Fruit fly (Drosophila melanogaster) whole organism, adult: ENCODE measurements around the gene Lkr.

Experiments used
- CG12768 ChIP-seq: fragments of 200-800 bp; sonication (Bioruptor generic); optimal IDR thresholded peaks from 2 replicates; lab custom pipeline; 2017; ENCODE audit warnings: missing biosample characterization, missing genetic modification characterization, mild to moderate bottlenecking, moderate library complexity, missing genetic modification reagents
- CG33017 ChIP-seq: fragments of 200-800 bp; sonication (Bioruptor generic); optimal IDR thresholded peaks from 2 replicates; lab custom pipeline; 2018; ENCODE audit warnings: missing biosample characterization, mild to moderate bottlenecking, missing genetic modification characterization, moderate library complexity
- CG7101 ChIP-seq: fragments of 200-800 bp; sonication (Bioruptor generic); optimal IDR thresholded peaks from 2 replicates; lab custom pipeline; 2018; ENCODE audit warnings: missing biosample characterization, mild to moderate bottlenecking, missing genetic modification characterization, moderate library complexity
- Clk ChIP-seq: fragments of 200-800 bp; sonication (Bioruptor generic); optimal IDR thresholded peaks from 2 replicates; lab custom pipeline; 2017; ENCODE audit warnings: missing biosample characterization, missing genetic modification characterization
- toe ChIP-seq: fragments of 200-800 bp; sonication (Bioruptor generic); optimal IDR thresholded peaks from 2 replicates; lab custom pipeline; 2016; ENCODE audit warnings: missing biosample characterization, missing genetic modification characterization

DNA sequence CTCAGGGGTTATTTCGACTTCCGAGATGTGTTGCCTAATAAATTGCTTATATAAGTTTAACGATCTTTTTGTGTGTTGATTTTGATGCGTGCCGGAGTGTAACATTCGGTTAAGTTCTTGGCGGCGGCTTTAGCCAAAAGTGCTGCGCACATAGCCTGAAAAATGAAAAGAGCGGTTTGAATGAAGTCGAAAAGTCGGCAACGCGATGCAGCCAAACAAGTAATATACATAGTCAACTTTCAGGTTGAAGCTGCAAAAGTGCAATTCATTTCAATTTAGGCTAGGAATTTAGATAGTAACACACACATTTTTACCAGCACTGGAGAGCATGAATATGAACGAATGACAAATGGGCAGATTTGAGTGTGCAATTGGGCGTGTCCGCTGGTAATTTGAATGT, 5.1 kb upstream of the Lkr start:
- TF ChIP-seq toe (GFP tag; lab: Kevin White, UChicago) (no peak), CG33017 (no peak), Clk (no peak), CG7101 (tag; lab: Kevin White, UChicago) (no peak), CG12768 (no peak)
